Fruit fly (Drosophila melanogaster): ENCODE results near the gene CG12219.

CG12219 gene

DNA sequence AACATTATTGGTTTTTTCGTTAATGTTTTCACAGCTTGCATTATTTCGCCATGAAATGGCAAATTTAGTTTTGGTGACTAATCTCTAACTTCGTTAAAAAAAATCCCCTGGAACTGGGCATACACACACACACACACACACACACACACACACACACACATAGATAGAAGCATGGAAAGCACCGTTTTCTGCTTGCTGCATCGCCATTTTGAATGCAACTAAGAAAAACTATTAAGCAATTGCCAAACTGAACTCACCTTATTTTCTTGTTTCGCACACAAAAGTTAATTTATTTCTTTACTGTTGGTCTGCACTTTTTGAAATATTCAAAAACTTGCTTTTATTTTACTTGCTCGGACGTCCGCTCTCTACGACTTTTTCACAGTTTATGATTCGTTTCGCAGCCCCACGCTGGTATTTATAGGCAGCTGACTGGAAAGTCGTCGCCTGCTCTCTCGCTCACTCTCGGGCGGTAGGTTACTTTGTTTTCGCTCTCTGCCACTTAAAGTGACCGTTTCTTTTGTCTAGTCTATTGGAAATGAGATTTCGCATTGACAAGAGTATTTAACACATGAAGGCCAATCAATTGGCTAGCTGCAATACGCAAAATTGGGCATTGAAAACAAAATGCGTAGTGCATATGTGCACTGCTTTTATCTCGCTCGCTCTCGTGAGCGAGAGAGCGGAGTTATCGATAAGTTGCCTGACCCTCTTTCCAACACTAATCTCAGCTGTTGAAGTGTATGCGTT lies 22.0 kb downstream of the CG12219 start (continued):
- no peak for TF ChIP-seq Spps (tag; optimal IDR thresholded peaks at IDR 0.05)
- TF ChIP-seq CG7839 (tag; optimal IDR thresholded peaks at IDR 0.05) = no peak
- TF ChIP-seq bowl (GFP tag; IDR thresholded peaks at IDR 0.05) = no peak
- no peak for TF ChIP-seq gcm2 (GFP tag; optimal IDR thresholded peaks at IDR 0.05)
- TF ChIP-seq ranshi (GFP tag; IDR thresholded peaks at IDR 0.05) = no peak
- no peak for TF ChIP-seq nerfin-2 (GFP tag; IDR thresholded peaks at IDR 0.05; ENCODE audit: partially characterized antibody)
- no peak for TF ChIP-seq CG6689 (GFP tag; IDR thresholded peaks at IDR 0.05)
- TF ChIP-seq Rx (GFP tag; IDR thresholded peaks at IDR 0.05) = no peak
- TF ChIP-seq CG8478 (optimal IDR thresholded peaks at IDR 0.05) = peak; percentile 82
- peak; percentile 46 for TF ChIP-seq CG9727 (GFP tag; optimal IDR thresholded peaks at IDR 0.05)
- TF ChIP-seq lmd (GFP tag; IDR thresholded peaks at IDR 0.05) = no peak
- TF ChIP-seq insv (GFP tag; optimal IDR thresholded peaks at IDR 0.05) = peak in 1 of 2 experiments; percentile 49
- TF ChIP-seq NFAT (GFP tag; IDR thresholded peaks at IDR 0.05) = no peak
- TF ChIP-seq pum (GFP tag; optimal IDR thresholded peaks at IDR 0.05) = no peak
- no peak for TF ChIP-seq CG7963 (GFP tag; IDR thresholded peaks at IDR 0.05; ENCODE audit: partially characterized antibody)
- TF ChIP-seq CG13296 (GFP tag; optimal IDR thresholded peaks at IDR 0.05) = no peak
- TF ChIP-seq CG11247 (GFP tag; IDR thresholded peaks at IDR 0.05) = no peak
- TF ChIP-seq Mad (GFP tag; optimal IDR thresholded peaks at IDR 0.05) = no peak
- TF ChIP-seq CoRest (tag; optimal IDR thresholded peaks at IDR 0.05) = no peak
- TF ChIP-seq CG18476 (GFP tag; optimal IDR thresholded peaks at IDR 0.05) = no peak
- TF ChIP-seq tgo (GFP tag; IDR thresholded peaks at IDR 0.05) = no peak
- no peak for TF ChIP-seq cwo (GFP tag; optimal IDR thresholded peaks at IDR 0.05)
- peak; percentile 42 for TF ChIP-seq CG4424 (GFP tag; optimal IDR thresholded peaks at IDR 0.05)
- TF ChIP-seq CG4707 (GFP tag; optimal IDR thresholded peaks at IDR 0.05) = no peak
- peak; percentile 9 for TF ChIP-seq nom (GFP tag; optimal IDR thresholded peaks at IDR 0.05)
- peak; percentile 58 for TF ChIP-seq Deaf1 (tag; optimal IDR thresholded peaks at IDR 0.05)
- no peak for TF ChIP-seq CG3838 (GFP tag; optimal IDR thresholded peaks at IDR 0.05)
- TF ChIP-seq E2f2 (GFP tag; IDR thresholded peaks at IDR 0.05) = no peak
- TF ChIP-seq Dad (GFP tag; optimal IDR thresholded peaks at IDR 0.05) = no peak
- peak; percentile 49 for TF ChIP-seq CG42726 (GFP tag; IDR thresholded peaks at IDR 0.05; ENCODE audit: partially characterized antibody)
- no peak for TF ChIP-seq D19A (tag; optimal IDR thresholded peaks at IDR 0.05)
- TF ChIP-seq CG9437 (GFP tag; optimal IDR thresholded peaks at IDR 0.05) = peak; percentile 18
- peak; percentile 23 for TF ChIP-seq CG15601 (tag; optimal IDR thresholded peaks at IDR 0.05)
- TF ChIP-seq Trl (optimal IDR thresholded peaks at IDR 0.05) = peak; percentile 68 to 82
- TF ChIP-seq Trl (GFP tag; optimal IDR thresholded peaks at IDR 0.05) = peak; percentile 43
- TF ChIP-seq caup (GFP tag; optimal IDR thresholded peaks at IDR 0.05; ENCODE audit: severe bottlenecking) = peak; percentile 25
- TF ChIP-seq CG4730 (GFP tag; IDR thresholded peaks at IDR 0.05) = no peak
- TF ChIP-seq CG15696 (tag; optimal IDR thresholded peaks at IDR 0.05) = no peak
- peak; percentile 9 for TF ChIP-seq Fer3 (tag; optimal IDR thresholded peaks at IDR 0.05)
- no peak for TF ChIP-seq MBD-R2 (GFP tag; IDR thresholded peaks at IDR 0.05)
- no peak for TF ChIP-seq TFAM (GFP tag; optimal IDR thresholded peaks at IDR 0.05)
- peak; percentile 44 for TF ChIP-seq CG17359 (tag; optimal IDR thresholded peaks at IDR 0.05)
- peak; percentile 24 for TF ChIP-seq CG15514 (GFP tag; optimal IDR thresholded peaks at IDR 0.05)
- no peak for TF ChIP-seq HLHmδ (GFP tag; optimal IDR thresholded peaks at IDR 0.05)
- no peak for TF ChIP-seq CTCF (GFP tag; optimal IDR thresholded peaks at IDR 0.05)
- peak in 1 of 3 experiments; percentile 57 for TF ChIP-seq Stat92E (GFP tag; optimal IDR thresholded peaks at IDR 0.05)
- TF ChIP-seq YL-1 (GFP tag; optimal IDR thresholded peaks at IDR 0.05) = peak; percentile 70
- no peak for TF ChIP-seq CG2202 (tag; optimal IDR thresholded peaks at IDR 0.05)
- no peak for TF ChIP-seq z (GFP tag; IDR thresholded peaks at IDR 0.05)
- 0 out of 2 replicates have a peak, but pooled peaks have one; percentile 29 for TF ChIP-seq Atf6 (GFP tag; IDR thresholded peaks at IDR 0.05)
